Fruit fly (Drosophila melanogaster): ENCODE measurements around the gene Lsd-2.

Gene Lsd-2

dm6 chrX:15125496-15125895 lies 49.5 kb upstream of the Lsd-2 start, which contains the start of gene drd (continued):
- TF ChIP-seq sisA (GFP tag; IDR thresholded peaks at IDR 0.05) (no peak), lov (optimal IDR thresholded peaks at IDR 0.05) (no peak), lov (GFP tag; IDR thresholded peaks at IDR 0.05) (no peak), CG34376 (GFP tag; optimal IDR thresholded peaks at IDR 0.05) (no peak), dysf (GFP tag; IDR thresholded peaks at IDR 0.05) (no peak), da (GFP tag; optimal IDR thresholded peaks at IDR 0.05) (no peak), Max (GFP tag; optimal IDR thresholded peaks at IDR 0.05) (no peak), BtbVII (GFP tag; optimal IDR thresholded peaks at IDR 0.05) (no peak), CG15514 (GFP tag; optimal IDR thresholded peaks at IDR 0.05) (peak; percentile 13), CG30020 (tag; optimal IDR thresholded peaks at IDR 0.05) (no peak), Nf-YC (tag; optimal IDR thresholded peaks at IDR 0.05) (no peak), CG17385 (GFP tag; optimal IDR thresholded peaks at IDR 0.05) (no peak), Med (GFP tag) (peak; percentile 71), CG12769 (tag; optimal IDR thresholded peaks at IDR 0.05) (no peak), chinmo (GFP tag; IDR thresholded peaks at IDR 0.05; ENCODE audit: partially characterized antibody) (0 out of 4 replicates have a peak, but pooled peaks have one; percentile 62), CG14050 (GFP tag; IDR thresholded peaks at IDR 0.05) (peak; percentile 40; the same call in 1 of the 3 replicates), cg (GFP tag; optimal IDR thresholded peaks at IDR 0.05) (peak; percentile 42), CG7987 (GFP tag; optimal IDR thresholded peaks at IDR 0.05) (no peak), CG32532 (GFP tag; IDR thresholded peaks at IDR 0.05) (no peak), TFAM (GFP tag; optimal IDR thresholded peaks at IDR 0.05) (no peak), ap (GFP tag; IDR thresholded peaks at IDR 0.05) (no peak), tin (GFP tag; optimal IDR thresholded peaks at IDR 0.05) (no peak), CG42726 (GFP tag; IDR thresholded peaks at IDR 0.05; ENCODE audit: partially characterized antibody) (no peak), jing (GFP tag; optimal IDR thresholded peaks at IDR 0.05) (no peak), NFAT (GFP tag; IDR thresholded peaks at IDR 0.05) (no peak), CG9215 (GFP tag; IDR thresholded peaks at IDR 0.05) (no peak), CG6813 (GFP tag; optimal IDR thresholded peaks at IDR 0.05) (no peak), Drgx (GFP tag; IDR thresholded peaks at IDR 0.05) (no peak), CG11456 (GFP tag; IDR thresholded peaks at IDR 0.05) (no peak), Deaf1 (tag; optimal IDR thresholded peaks at IDR 0.05) (peak; percentile 89), CG3163 (GFP tag; optimal IDR thresholded peaks at IDR 0.05) (no peak)

DNA sequence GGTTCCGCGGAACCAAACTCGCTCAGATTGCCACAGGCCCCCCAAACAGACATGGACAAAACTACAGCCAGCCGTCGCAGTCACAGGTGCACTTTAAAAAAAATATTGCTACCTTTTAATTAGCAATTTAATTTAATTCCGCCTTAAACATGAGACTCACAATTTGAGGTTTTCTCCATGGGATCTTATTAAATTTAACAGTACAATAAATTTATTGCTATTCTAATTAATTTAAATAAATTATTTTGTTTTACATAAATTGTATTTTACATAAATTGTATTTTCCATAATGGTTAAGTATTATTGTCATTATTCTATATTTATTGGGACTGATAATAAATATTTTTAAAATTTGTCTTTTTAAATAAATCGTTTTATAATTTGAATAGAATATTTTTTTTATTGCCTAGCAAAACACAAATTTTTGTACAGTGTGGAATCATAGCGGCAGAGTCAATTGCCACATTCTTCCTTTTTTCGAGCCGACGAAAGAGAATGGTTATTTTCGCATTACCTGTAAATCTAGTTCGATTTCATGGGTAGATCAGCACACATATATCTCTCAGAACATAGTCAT lies 47.5 kb upstream of the Lsd-2 start:
- no peak for TF ChIP-seq Pdp1 (GFP tag; optimal IDR thresholded peaks at IDR 0.05)
- TF ChIP-seq scrt (GFP tag; optimal IDR thresholded peaks at IDR 0.05) = no peak
- TF ChIP-seq D (optimal IDR thresholded peaks at IDR 0.05) = no peak
- no peak for TF ChIP-seq D (GFP tag; optimal IDR thresholded peaks at IDR 0.05)
- TF ChIP-seq CG31388 (GFP tag; optimal IDR thresholded peaks at IDR 0.05) = no peak
- no peak for TF ChIP-seq Ets65A (GFP tag)
- TF ChIP-seq CG6654 (GFP tag; optimal IDR thresholded peaks at IDR 0.05) = no peak
- TF ChIP-seq al (GFP tag; IDR thresholded peaks at IDR 0.05) = no peak
- peak; percentile 2 for TF ChIP-seq CG13424 (tag; optimal IDR thresholded peaks at IDR 0.05)
- TF ChIP-seq CG32767 (GFP tag; IDR thresholded peaks at IDR 0.05) = no peak
- no peak for TF ChIP-seq CG8388 (GFP tag; optimal IDR thresholded peaks at IDR 0.05)
- no peak for TF ChIP-seq da (GFP tag; optimal IDR thresholded peaks at IDR 0.05)
- TF ChIP-seq sim (GFP tag; IDR thresholded peaks at IDR 0.05) = no peak
- TF ChIP-seq CG15269 (tag; optimal IDR thresholded peaks at IDR 0.05) = peak; percentile 4
- peak; percentile 8 for TF ChIP-seq CG17359 (tag; optimal IDR thresholded peaks at IDR 0.05)
- TF ChIP-seq lov (optimal IDR thresholded peaks at IDR 0.05) = no peak
- TF ChIP-seq lov (GFP tag; IDR thresholded peaks at IDR 0.05) = no peak
- TF ChIP-seq CG17361 (GFP tag; IDR thresholded peaks at IDR 0.05) = peak; percentile 63; the same call in 2 of the 3 replicates
- TF ChIP-seq lola (GFP tag; optimal IDR thresholded peaks at IDR 0.05) = peak in 1 of 3 experiments; percentile 3
- peak in 1 of 2 experiments; percentile 64 for TF ChIP-seq Hr51 (GFP tag; optimal IDR thresholded peaks at IDR 0.05)
- no peak for TF ChIP-seq MESR4 (GFP tag; optimal IDR thresholded peaks at IDR 0.05)
- TF ChIP-seq CG6272 (GFP tag; IDR thresholded peaks at IDR 0.05) = no peak
- TF ChIP-seq CG13287 (GFP tag; IDR thresholded peaks at IDR 0.05; ENCODE audit: partially characterized antibody) = no peak
